Fruit fly (Drosophila melanogaster): ENCODE results near the gene CG3164.

CG3164 gene

DNA sequence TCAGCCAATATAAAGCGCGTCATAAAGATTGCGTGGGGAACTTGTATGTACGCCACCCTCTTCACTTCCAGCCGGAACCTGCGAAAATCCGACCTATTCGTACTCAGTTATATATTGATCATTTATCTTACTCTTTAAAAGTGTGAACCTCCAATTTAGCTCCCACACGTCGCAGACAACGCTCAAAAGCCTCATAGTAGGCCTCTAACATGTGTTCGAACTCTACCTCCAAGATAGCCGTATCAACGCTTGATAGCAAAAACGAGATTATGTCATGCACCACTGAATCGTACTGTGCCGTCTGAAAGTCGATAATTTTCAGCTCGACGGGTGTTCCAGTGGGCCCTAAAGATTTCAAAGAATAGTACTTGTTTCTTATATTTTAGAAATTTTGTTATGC, 9.0 kb upstream of the CG3164 start (continued):
- TF ChIP-seq wor (GFP tag; IDR thresholded peaks at IDR 0.05) (no peak), ken (GFP tag; IDR thresholded peaks at IDR 0.05) (no peak), CG8290 (GFP tag; optimal IDR thresholded peaks at IDR 0.05) (no peak), CG8290 (tag; optimal IDR thresholded peaks at IDR 0.05) (peak in 1 of 2 experiments; percentile 34), stc (GFP tag; IDR thresholded peaks at IDR 0.05) (no peak), chn (GFP tag; optimal IDR thresholded peaks at IDR 0.05) (no peak), scrt (GFP tag; optimal IDR thresholded peaks at IDR 0.05) (no peak), Dbx (GFP tag; IDR thresholded peaks at IDR 0.05) (no peak), unpg (GFP tag; optimal IDR thresholded peaks at IDR 0.05) (no peak), CG10431 (GFP tag; optimal IDR thresholded peaks at IDR 0.05) (no peak), Hey (tag; optimal IDR thresholded peaks at IDR 0.05) (peak; percentile 40), knrl (GFP tag; IDR thresholded peaks at IDR 0.05; ENCODE audit: partially characterized antibody) (no peak), CG4617 (GFP tag; optimal IDR thresholded peaks at IDR 0.05; ENCODE audit: borderline replicate concordance) (no peak), corto (GFP tag; optimal IDR thresholded peaks at IDR 0.05) (no peak), CG13287 (GFP tag; IDR thresholded peaks at IDR 0.05; ENCODE audit: partially characterized antibody) (no peak), CG12769 (tag; optimal IDR thresholded peaks at IDR 0.05) (peak; percentile 18), CG12391 (tag; optimal IDR thresholded peaks at IDR 0.05) (no peak), CG18619 (GFP tag; optimal IDR thresholded peaks at IDR 0.05) (no peak), Meics (GFP tag; optimal IDR thresholded peaks at IDR 0.05) (peak; percentile 19), ATbp (GFP tag; optimal IDR thresholded peaks at IDR 0.05) (no peak), Sox102F (GFP tag; optimal IDR thresholded peaks at IDR 0.05) (no peak), sens (GFP tag) (peak; percentile 22), sens-2 (GFP tag; IDR thresholded peaks at IDR 0.05) (no peak), disco-r (GFP tag; optimal IDR thresholded peaks at IDR 0.05) (no peak), Ptx1 (GFP tag; IDR thresholded peaks at IDR 0.05) (no peak), Med (GFP tag) (peak; percentile 59), GATAe (GFP tag; conservative IDR thresholded peaks at IDR 0.05) (0 out of 2 replicates have a peak, but pooled peaks have one; percentile 26), CG18599 (GFP tag; optimal IDR thresholded peaks at IDR 0.05) (peak; percentile 8), Nf-YC (tag; optimal IDR thresholded peaks at IDR 0.05) (no peak), Adf1 (GFP tag; IDR thresholded peaks at IDR 0.05) (no peak), CG34376 (GFP tag; optimal IDR thresholded peaks at IDR 0.05) (peak; percentile 79), CG8478 (optimal IDR thresholded peaks at IDR 0.05) (no peak), chinmo (GFP tag; IDR thresholded peaks at IDR 0.05; ENCODE audit: partially characterized antibody) (0 out of 4 replicates have a peak, but pooled peaks have one; percentile 25), CG1602 (GFP tag; optimal IDR thresholded peaks at IDR 0.05) (no peak), phol (tag; optimal IDR thresholded peaks at IDR 0.05) (no peak), nerfin-1 (tag; optimal IDR thresholded peaks at IDR 0.05) (no peak), chm (GFP tag; IDR thresholded peaks at IDR 0.05) (no peak), CG8924 (tag; optimal IDR thresholded peaks at IDR 0.05) (no peak), CG32532 (GFP tag; IDR thresholded peaks at IDR 0.05) (no peak), schlank (tag; optimal IDR thresholded peaks at IDR 0.05) (no peak), CG5245 (GFP tag; optimal IDR thresholded peaks at IDR 0.05) (no peak), nom (GFP tag; optimal IDR thresholded peaks at IDR 0.05) (no peak), CG10543 (GFP tag; optimal IDR thresholded peaks at IDR 0.05) (peak; percentile 66), ci (GFP tag; IDR thresholded peaks at IDR 0.05) (peak; percentile 46; the same call in 1 of the 3 replicates), Fer1 (GFP tag; optimal IDR thresholded peaks at IDR 0.05) (peak; percentile 44), CG5180 (GFP tag; optimal IDR thresholded peaks at IDR 0.05) (peak; percentile 52), ab (GFP tag; optimal IDR thresholded peaks at IDR 0.05) (no peak), E2f2 (GFP tag; IDR thresholded peaks at IDR 0.05) (no peak), CG31365 (tag; optimal IDR thresholded peaks at IDR 0.05) (no peak), CG15514 (GFP tag; optimal IDR thresholded peaks at IDR 0.05) (peak; percentile 23), Fer3 (tag; optimal IDR thresholded peaks at IDR 0.05) (no peak)

All from whole organism, embryonic.